Fruit fly (Drosophila melanogaster) whole organism, embryonic: Measurements from ENCODE around the gene CG14982.

Source experiments
- Abd-B ChIP-seq: fragments of 200-800 bp; sonication (Bioruptor generic); optimal IDR thresholded peaks from 2 replicates; lab custom pipeline; 2018; ENCODE audit warnings: missing biosample characterization, mild to moderate bottlenecking, missing genetic modification characterization, moderate library complexity
- Aef1 ChIP-seq: fragments of 200-800 bp; sonication (Bioruptor generic); IDR thresholded peaks from 3 replicates; pipeline ENCODE4 v1.3.6; 2022; ENCODE audit warnings: missing biosample characterization, missing genetic modification characterization
- Atf-2 ChIP-seq: fragments of 200-800 bp; sonication (Bioruptor generic); optimal IDR thresholded peaks from 2 replicates; lab custom pipeline; 2016; ENCODE audit warnings: missing biosample characterization, missing genetic modification characterization
- CG10565 ChIP-seq: fragments of 200-800 bp; sonication (Bioruptor generic); optimal IDR thresholded peaks from 3 replicates; lab custom pipeline; 2016; ENCODE audit warnings: missing biosample characterization, mild to moderate bottlenecking, missing genetic modification characterization
- CG11456 ChIP-seq: fragments of 200-800 bp; sonication (Bioruptor generic); IDR thresholded peaks from 3 replicates; pipeline ENCODE4 v1.3.6; 2022; ENCODE audit warnings: missing biosample characterization, missing genetic modification characterization
- CG11695 ChIP-seq: fragments of 200-800 bp; sonication (Bioruptor generic); IDR thresholded peaks from 3 replicates; pipeline ENCODE4 v1.3.6; 2022; ENCODE audit warnings: missing biosample characterization, missing genetic modification characterization
- CG11723 ChIP-seq: fragments of 200-800 bp; sonication (Bioruptor generic); optimal IDR thresholded peaks from 2 replicates; lab custom pipeline; 2017; ENCODE audit warnings: missing biosample characterization, mild to moderate bottlenecking, missing genetic modification characterization
- CG12236 ChIP-seq: fragments of 200-800 bp; sonication (Bioruptor generic); optimal IDR thresholded peaks from 2 replicates; lab custom pipeline; 2016; ENCODE audit warnings: missing biosample characterization, missing genetic modification characterization
- CG13287 ChIP-seq: fragments of 200-800 bp; sonication (Bioruptor generic); IDR thresholded peaks from 2 replicates; pipeline ENCODE4 v1.3.6; 2022; ENCODE audit warnings: missing biosample characterization, missing genetic modification characterization; ENCODE audit not compliant: partially characterized antibody
- CG14441 ChIP-seq: fragments of 200-800 bp; sonication (Bioruptor generic); IDR thresholded peaks from 2 replicates; pipeline ENCODE4 v1.3.6; 2022; ENCODE audit warnings: missing biosample characterization, missing genetic modification characterization
- CG15514 ChIP-seq: fragments of 200-800 bp; sonication (Bioruptor generic); optimal IDR thresholded peaks from 3 replicates; lab custom pipeline; 2017; ENCODE audit warnings: missing biosample characterization, missing genetic modification characterization, mild to moderate bottlenecking, moderate library complexity, missing genetic modification reagents
- CG1647 ChIP-seq: fragments of 200-800 bp; sonication (Bioruptor generic); optimal IDR thresholded peaks from 3 replicates; lab custom pipeline; 2016; ENCODE audit warnings: missing biosample characterization, missing genetic modification characterization
- CG1792 ChIP-seq: fragments of 200-800 bp; sonication (Bioruptor generic); optimal IDR thresholded peaks from 2 replicates; lab custom pipeline; 2016; ENCODE audit warnings: missing biosample characterization, missing genetic modification characterization
- CG3407 ChIP-seq: fragments of 200-800 bp; sonication (Bioruptor generic); optimal IDR thresholded peaks from 2 replicates; lab custom pipeline; 2018; ENCODE audit warnings: missing biosample characterization, mild to moderate bottlenecking, missing genetic modification characterization
- CG3838 ChIP-seq: fragments of 200-800 bp; sonication (Bioruptor generic); optimal IDR thresholded peaks from 3 replicates; lab custom pipeline; 2016; ENCODE audit warnings: missing biosample characterization, missing genetic modification characterization
- CG4404 ChIP-seq: fragments of 200-800 bp; sonication (Bioruptor generic); IDR thresholded peaks from 2 replicates; pipeline ENCODE4 v1.3.6; 2022; ENCODE audit warnings: missing biosample characterization, missing genetic modification characterization
- CG6683 ChIP-seq: fragments of 200-800 bp; sonication (Bioruptor generic); optimal IDR thresholded peaks from 2 replicates; lab custom pipeline; 2017; ENCODE audit warnings: missing biosample characterization, mild to moderate bottlenecking, missing genetic modification characterization, missing genetic modification reagents
- CG7357 ChIP-seq: fragments of 200-800 bp; sonication (Bioruptor generic); IDR thresholded peaks from 3 replicates; pipeline ENCODE4 v1.3.6; 2022; ENCODE audit warnings: missing biosample characterization, missing genetic modification characterization
- CG7928 ChIP-seq: fragments of 200-800 bp; sonication (Bioruptor generic); optimal IDR thresholded peaks from 2 replicates; lab custom pipeline; 2017; ENCODE audit warnings: missing biosample characterization, mild to moderate bottlenecking, missing genetic modification characterization
- CG8281 ChIP-seq: fragments of 200-800 bp; sonication (Bioruptor generic); optimal IDR thresholded peaks from 2 replicates; lab custom pipeline; 2018; ENCODE audit warnings: missing biosample characterization, mild to moderate bottlenecking, missing genetic modification characterization, moderate library complexity
- CG8924 ChIP-seq: fragments of 200-800 bp; optimal IDR thresholded peaks from 3 replicates; lab custom pipeline; 2019; ENCODE audit warnings: missing biosample characterization, mild to moderate bottlenecking, missing genetic modification characterization, moderate library complexity
- CG9876 ChIP-seq: fragments of 200-800 bp; sonication (Bioruptor generic); optimal IDR thresholded peaks from 2 replicates; lab custom pipeline; 2016; ENCODE audit warnings: missing biosample characterization, missing genetic modification characterization
- Chrac-16 ChIP-seq: fragments of 200-800 bp; sonication (Bioruptor generic); optimal IDR thresholded peaks from 3 replicates; lab custom pipeline; 2016; ENCODE audit warnings: missing biosample characterization, missing genetic modification characterization
- CkIIα-i1 ChIP-seq: fragments of 200-800 bp; sonication (Bioruptor generic); IDR thresholded peaks from 2 replicates; pipeline ENCODE4 v1.3.6; 2022; ENCODE audit warnings: missing biosample characterization, missing genetic modification characterization
- Doc3 ChIP-seq: fragments of 200-800 bp; sonication (Bioruptor generic); IDR thresholded peaks from 3 replicates; pipeline ENCODE4 v1.3.6; 2022; ENCODE audit warnings: missing biosample characterization, missing genetic modification characterization; ENCODE audit not compliant: partially characterized antibody
- HLHmδ ChIP-seq: fragments of 200-800 bp; sonication (Bioruptor generic); optimal IDR thresholded peaks from 2 replicates; lab custom pipeline; 2018; ENCODE audit warnings: missing biosample characterization, mild to moderate bottlenecking, missing genetic modification characterization, moderate library complexity
- Hey ChIP-seq: fragments of 200-800 bp; sonication (Bioruptor generic); optimal IDR thresholded peaks from 3 replicates; lab custom pipeline; 2018; ENCODE audit warnings: missing biosample characterization, mild to moderate bottlenecking, missing genetic modification characterization
- MTF-1 ChIP-seq: fragments of 200-800 bp; sonication (Bioruptor generic); optimal IDR thresholded peaks from 2 replicates; lab custom pipeline; 2018; ENCODE audit warnings: missing biosample characterization, mild to moderate bottlenecking, missing genetic modification characterization, borderline replicate concordance
- cad ChIP-seq: fragments of >200 bp; optimal IDR thresholded peaks from 2 replicates; lab custom pipeline; 2017; ENCODE audit warnings: missing biosample characterization, missing genetic modification characterization
- chinmo ChIP-seq: fragments of 200-800 bp; sonication (Bioruptor generic); IDR thresholded peaks from 4 replicates; pipeline ENCODE4 v1.3.6; 2022; ENCODE audit warnings: missing biosample characterization, missing genetic modification characterization; ENCODE audit not compliant: partially characterized antibody
- corto ChIP-seq: fragments of 200-800 bp; sonication (Bioruptor generic); optimal IDR thresholded peaks from 2 replicates; lab custom pipeline; 2016; ENCODE audit warnings: missing biosample characterization, mild to moderate bottlenecking, missing genetic modification characterization, moderate library complexity
- croc ChIP-seq: fragments of 200-800 bp; sonication (Bioruptor generic); conservative IDR thresholded peaks from 3 replicates; pipeline ENCODE4 v1.3.6; 2022; ENCODE audit warnings: missing biosample characterization, missing genetic modification characterization
- crol ChIP-seq: fragments of 200-800 bp; sonication (Bioruptor generic); IDR thresholded peaks from 2 replicates; pipeline ENCODE4 v1.3.6; 2022; ENCODE audit warnings: missing biosample characterization, missing genetic modification characterization
- ems ChIP-seq: fragments of 200-800 bp; sonication (Bioruptor generic); optimal IDR thresholded peaks from 3 replicates; lab custom pipeline; 2016; ENCODE audit warnings: missing biosample characterization, missing genetic modification characterization
- fd102C ChIP-seq: fragments of 200-800 bp; sonication (Bioruptor generic); optimal IDR thresholded peaks from 2 replicates; lab custom pipeline; 2018; ENCODE audit warnings: missing biosample characterization, mild to moderate bottlenecking, missing genetic modification characterization, moderate library complexity
- fd96Cb ChIP-seq: fragments of 200-800 bp; sonication (Bioruptor generic); optimal IDR thresholded peaks from 2 replicates; lab custom pipeline; 2018; ENCODE audit warnings: missing biosample characterization, mild to moderate bottlenecking, missing genetic modification characterization, moderate library complexity
- hth ChIP-seq: fragments of >200 bp; optimal IDR thresholded peaks from 2 replicates; lab custom pipeline; 2017; ENCODE audit warnings: inconsistent platforms
- ind ChIP-seq: fragments of 200-800 bp; sonication (Bioruptor generic); optimal IDR thresholded peaks from 3 replicates; lab custom pipeline; 2016; ENCODE audit warnings: missing biosample characterization, missing genetic modification characterization
- inv ChIP-seq: fragments of 200-800 bp; sonication (Bioruptor generic); IDR thresholded peaks from 2 replicates; pipeline ENCODE4 v1.3.6; 2022; ENCODE audit warnings: missing biosample characterization, missing genetic modification characterization; ENCODE audit not compliant: partially characterized antibody
- nau ChIP-seq: fragments of 200-800 bp; sonication (Bioruptor generic); optimal IDR thresholded peaks from 3 replicates; lab custom pipeline; 2017; ENCODE audit warnings: missing biosample characterization, mild to moderate bottlenecking, missing genetic modification characterization, missing genetic modification reagents
- odd ChIP-seq: fragments of 200-800 bp; sonication (Bioruptor generic); optimal IDR thresholded peaks from 2 replicates; lab custom pipeline; 2017; ENCODE audit warnings: missing biosample characterization, mild to moderate bottlenecking, missing genetic modification characterization
- onecut ChIP-seq: fragments of 200-800 bp; sonication (Bioruptor generic); IDR thresholded peaks from 2 replicates; pipeline ENCODE4 v1.3.6; 2022; ENCODE audit warnings: missing biosample characterization, missing genetic modification characterization
- pros ChIP-seq: fragments of 200-800 bp; sonication (Bioruptor generic); optimal IDR thresholded peaks from 3 replicates; lab custom pipeline; 2019; ENCODE audit warnings: missing biosample characterization, mild to moderate bottlenecking, missing genetic modification characterization, moderate library complexity
- repo ChIP-seq: fragments of 200-800 bp; sonication (Bioruptor generic); optimal IDR thresholded peaks from 2 replicates; lab custom pipeline; 2016; ENCODE audit warnings: missing biosample characterization, missing genetic modification characterization
- sc ChIP-seq, 3 experiments: fragments of >200 bp in 2 of 3; fragments of 200-800 bp in 1 of 3; sonication (Bioruptor generic) in 1 of 3; optimal IDR thresholded peaks; 2 replicates in 2 of 3; 3 replicates in 1 of 3; lab custom pipeline; 2017; ENCODE audit warnings: mild to moderate bottlenecking in 1 of 3, missing biosample characterization in 1 of 3, missing genetic modification characterization in 1 of 3, missing genetic modification reagents in 1 of 3
- sob ChIP-seq: fragments of 200-800 bp; sonication (Bioruptor generic); IDR thresholded peaks from 2 replicates; pipeline ENCODE4 v1.3.6; 2022; ENCODE audit warnings: missing biosample characterization, missing genetic modification characterization
- tap ChIP-seq: fragments of 200-800 bp; optimal IDR thresholded peaks from 3 replicates; lab custom pipeline; 2019; ENCODE audit warnings: missing biosample characterization, mild to moderate bottlenecking, missing genetic modification characterization, moderate library complexity
- tin ChIP-seq: fragments of 200-800 bp; sonication (Bioruptor generic); optimal IDR thresholded peaks from 3 replicates; lab custom pipeline; 2016; ENCODE audit warnings: missing biosample characterization, missing genetic modification characterization
- wek ChIP-seq: fragments of 200-800 bp; sonication (Bioruptor generic); optimal IDR thresholded peaks from 3 replicates; lab custom pipeline; 2018; ENCODE audit warnings: missing biosample characterization, mild to moderate bottlenecking, missing genetic modification characterization, moderate library complexity
- z ChIP-seq: fragments of 200-800 bp; sonication (Bioruptor generic); IDR thresholded peaks from 3 replicates; pipeline ENCODE4 v1.3.6; 2022; ENCODE audit warnings: missing biosample characterization, missing genetic modification characterization

Gene CG14982

dm6 chr3L:3983466-3983946 is 41.0 kb downstream of the CG14982 start, which contains the start of gene scrt (continued):
- no peak for TF ChIP-seq Abd-B (GFP tag; lab: Kevin White, UChicago)
- TF ChIP-seq Aef1 (GFP tag; lab: Robert Waterston, UW) = no peak; the same call in 2 of the 3 replicates
- no peak for TF ChIP-seq tap (tag; lab: Kevin White, UChicago)
- TF ChIP-seq CG1647 = no peak
- TF ChIP-seq nau (GFP tag; lab: Kevin White, UChicago) = no peak
- peak; percentile 9 for TF ChIP-seq tin (GFP tag; lab: Kevin White, UChicago)
- TF ChIP-seq pros = peak; percentile 24
- TF ChIP-seq wek (GFP tag; lab: Kevin White, UChicago) = no peak
- no peak for TF ChIP-seq Doc3 (GFP tag; lab: Robert Waterston, UW)
- TF ChIP-seq CG13287 = peak; percentile 66
- TF ChIP-seq CG11695 (GFP tag; lab: Robert Waterston, UW) = no peak
- TF ChIP-seq CG12236 = no peak
- TF ChIP-seq Chrac-16 (GFP tag; lab: Kevin White, UChicago) = no peak
- peak; percentile 76 for TF ChIP-seq CG8924
- no peak for TF ChIP-seq CG7357
- no peak for TF ChIP-seq ind (GFP tag; lab: Kevin White, UChicago)
- no peak for TF ChIP-seq z (GFP tag; lab: Robert Waterston, UW)
- no peak for TF ChIP-seq hth (lab: Kevin White, UChicago)
- no peak for TF ChIP-seq CG10565
- TF ChIP-seq HLHmδ (GFP tag; lab: Kevin White, UChicago) = no peak
- no peak for TF ChIP-seq cad (GFP tag; lab: Kevin White, UChicago)
- no peak for TF ChIP-seq Hey (tag; lab: Kevin White, UChicago)
- no peak for TF ChIP-seq chinmo (GFP tag; lab: Robert Waterston, UW)
- TF ChIP-seq ems (GFP tag; lab: Kevin White, UChicago) = no peak
- TF ChIP-seq CG7928 (GFP tag; lab: Kevin White, UChicago) = no peak
- TF ChIP-seq CkIIα-i1 (GFP tag; lab: Robert Waterston, UW) = no peak
- TF ChIP-seq CG9876 (GFP tag; lab: Kevin White, UChicago) = peak; percentile 8
- TF ChIP-seq CG11456 (GFP tag; lab: Robert Waterston, UW) = no peak
- TF ChIP-seq sob (GFP tag; lab: Robert Waterston, UW) = no peak; the same call in 1 of the 2 replicates
- TF ChIP-seq CG6683 = peak; percentile 28
- TF ChIP-seq fd102C (GFP tag; lab: Kevin White, UChicago) = peak; percentile 34
- TF ChIP-seq CG1792 (GFP tag; lab: Kevin White, UChicago) = peak; percentile 79
- no peak for TF ChIP-seq Atf-2 (GFP tag; lab: Kevin White, UChicago)
- TF ChIP-seq CG4404 (GFP tag; lab: Robert Waterston, UW) = peak; percentile 77
- no peak for TF ChIP-seq repo
- no peak for TF ChIP-seq sc (optimal IDR thresholded peaks at IDR 0.05; lab: Kevin White, UChicago)
- TF ChIP-seq sc (GFP tag; optimal IDR thresholded peaks at IDR 0.05; lab: Kevin White, UChicago) = no peak
- peak; percentile 61 for TF ChIP-seq onecut (GFP tag; lab: Robert Waterston, UW)
- peak; percentile 37; the same call in 1 of the 3 replicates for TF ChIP-seq croc (GFP tag; lab: Robert Waterston, UW)
- TF ChIP-seq MTF-1 = no peak
- TF ChIP-seq inv = peak; percentile 42
- TF ChIP-seq fd96Cb (tag; lab: Kevin White, UChicago) = peak; percentile 25
- TF ChIP-seq corto = no peak
- TF ChIP-seq CG3838 = no peak
- TF ChIP-seq CG14441 (GFP tag; lab: Robert Waterston, UW) = no peak
- peak; percentile 21 for TF ChIP-seq CG11723 (GFP tag; lab: Kevin White, UChicago)
- TF ChIP-seq CG15514 = no peak
- TF ChIP-seq odd (GFP tag; lab: Kevin White, UChicago) = no peak
- TF ChIP-seq CG8281 = no peak
- TF ChIP-seq crol (GFP tag; lab: Robert Waterston, UW) = no peak; the same call in 1 of the 2 replicates
- no peak for TF ChIP-seq CG3407
